Fruit fly (Drosophila melanogaster) whole organism, pupa: ENCODE measurements around the gene Gs1l.

Experiments
- CG12605 ChIP-seq: fragments of 200-800 bp; sonication (Bioruptor generic); IDR thresholded peaks from 2 replicates; pipeline ENCODE4 v1.3.6; 2022; ENCODE audit warnings: missing biosample characterization, missing genetic modification characterization
- CG32121 ChIP-seq: fragments of 200-800 bp; sonication (Bioruptor generic); IDR thresholded peaks from 2 replicates; pipeline ENCODE4 v1.3.6; 2022; ENCODE audit warnings: missing biosample characterization, missing genetic modification characterization
- CG9948 ChIP-seq: fragments of 200-800 bp; sonication (Bioruptor generic); optimal IDR thresholded peaks from 2 replicates; lab custom pipeline; 2018; ENCODE audit warnings: missing biosample characterization, mild to moderate bottlenecking, missing genetic modification characterization, moderate library complexity
- Snoo ChIP-seq: fragments of 200-800 bp; sonication (Bioruptor generic); optimal IDR thresholded peaks from 3 replicates; lab custom pipeline; 2017; ENCODE audit warnings: missing biosample characterization, mild to moderate bottlenecking, missing genetic modification characterization, inconsistent platforms
- fd96Ca ChIP-seq: fragments of 200-800 bp; sonication (Bioruptor generic); IDR thresholded peaks from 3 replicates; pipeline ENCODE4 v1.3.6; 2022; ENCODE audit warnings: missing biosample characterization, missing genetic modification characterization
- gl ChIP-seq: fragments of 200-800 bp; sonication (Bioruptor generic); optimal IDR thresholded peaks from 2 replicates; lab custom pipeline; 2018; ENCODE audit warnings: missing biosample characterization, mild to moderate bottlenecking, missing genetic modification characterization

DNA sequence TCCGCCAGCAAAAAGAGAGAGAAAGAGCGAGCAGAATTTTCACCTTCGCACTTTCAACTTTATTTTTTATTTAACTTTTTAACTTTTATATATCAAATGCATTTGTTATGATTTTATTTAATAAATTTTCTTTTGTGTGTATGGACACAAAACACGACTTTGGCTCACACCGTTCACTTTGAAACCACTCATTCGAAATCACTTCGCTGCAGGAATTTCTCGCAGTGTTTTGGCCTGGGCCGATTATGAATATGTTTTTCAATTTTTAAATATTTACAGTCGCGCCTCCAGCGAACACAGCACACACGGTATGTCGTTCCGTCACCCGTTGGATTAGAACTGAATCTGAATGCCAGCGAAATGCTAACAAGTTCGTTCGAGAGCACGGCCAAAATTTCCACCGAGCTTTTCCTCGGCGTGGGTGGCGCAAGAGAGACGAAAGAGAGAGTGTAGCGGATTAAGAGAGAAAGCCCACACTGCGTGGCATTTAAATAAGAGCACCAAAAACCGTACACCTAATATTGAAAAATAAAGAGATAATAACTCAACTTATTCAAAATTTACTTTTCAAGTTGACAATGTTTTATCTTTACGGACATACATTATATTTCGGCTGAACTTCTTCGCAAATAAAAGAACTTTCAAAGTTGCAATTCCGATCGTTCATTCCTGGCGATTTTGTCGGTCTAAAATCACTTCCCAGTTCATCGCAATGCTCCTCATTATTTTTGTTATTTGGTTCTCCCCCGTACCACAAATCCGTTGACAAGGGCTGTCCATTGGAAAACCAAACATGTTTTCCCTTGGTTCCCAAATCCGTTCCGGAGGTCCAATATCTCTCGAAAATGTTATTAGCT lies 15.5 kb downstream of the Gs1l start, which contains the start of gene CG15431:
- no peak for TF ChIP-seq CG9948 (tag; lab: Kevin White, UChicago)
- TF ChIP-seq CG32121, result peak; percentile 15; the same call in 1 of the 2 replicates
- TF ChIP-seq fd96Ca, result peak; percentile 67; the same call in 2 of the 3 replicates
- no peak for TF ChIP-seq Snoo (tag; lab: Kevin White, UChicago)
- no peak for TF ChIP-seq CG12605 (GFP tag; lab: Robert Waterston, UW)
- TF ChIP-seq gl (tag; lab: Kevin White, UChicago), result no peak
